Worm (Caenorhabditis elegans) whole organism, young adult: ENCODE measurements around the gene tag-335.

Source experiments
- B0035.1 ChIP-seq: sonication (generic microtip); optimal IDR thresholded peaks from 2 replicates; lab custom pipeline; 2016; ENCODE audit warnings: missing genetic modification characterization, mild to moderate bottlenecking, missing compliant biosample characterization, missing genotype, missing genetic modification reagents
- D2030.7 ChIP-seq: fragments of 200-800 bp; sonication (Bioruptor generic); IDR thresholded peaks from 2 replicates; pipeline ENCODE4 v1.3.6; 2022; ENCODE audit warnings: missing genetic modification reagents, missing genetic modification characterization, missing compliant biosample characterization
- F23B12.7 ChIP-seq: sonication (generic microtip); optimal IDR thresholded peaks from 2 replicates; lab custom pipeline; 2017; ENCODE audit warnings: missing genetic modification characterization, mild to moderate bottlenecking, missing compliant biosample characterization, antibody characterized with exemption, moderate library complexity; ENCODE audit not compliant: insufficient read depth
- F33H1.4 ChIP-seq: fragments of 200-800 bp; sonication (Bioruptor generic); IDR thresholded peaks from 2 replicates; pipeline ENCODE4 v1.3.6; 2022; ENCODE audit warnings: missing genetic modification reagents, missing genetic modification characterization, missing compliant biosample characterization
- F49E8.2 ChIP-seq: sonication (generic microtip); optimal IDR thresholded peaks from 3 replicates; lab custom pipeline; 2017; ENCODE audit warnings: missing genetic modification characterization, mild to moderate bottlenecking, missing compliant biosample characterization, antibody characterized with exemption, moderate library complexity; ENCODE audit not compliant: insufficient read depth
- F55B11.4 ChIP-seq: sonication (generic microtip); optimal IDR thresholded peaks from 2 replicates; lab custom pipeline; 2016; ENCODE audit warnings: missing compliant biosample characterization, missing genetic modification characterization, borderline replicate concordance; ENCODE audit not compliant: insufficient read depth
- K11D2.4 ChIP-seq: fragments of 200-800 bp; sonication (Bioruptor generic); IDR thresholded peaks from 2 replicates; pipeline ENCODE4 v1.3.6; 2022; ENCODE audit warnings: missing genetic modification reagents, missing genetic modification characterization, missing compliant biosample characterization
- Y53F4B.3 ChIP-seq: fragments of 200-800 bp; sonication (Bioruptor generic); IDR thresholded peaks from 2 replicates; pipeline ENCODE4 v1.3.6; 2022; ENCODE audit warnings: missing genetic modification reagents, missing genetic modification characterization, missing compliant biosample characterization
- aptf-3 ChIP-seq: fragments of 200-800 bp; sonication (Bioruptor generic); IDR thresholded peaks from 2 replicates; pipeline ENCODE4 v1.3.6; 2022; ENCODE audit warnings: missing genetic modification characterization, missing compliant biosample characterization
- attf-3 ChIP-seq: fragments of 200-800 bp; sonication (Bioruptor generic); conservative IDR thresholded peaks from 2 replicates; pipeline ENCODE4 v1.3.6; 2022; ENCODE audit warnings: missing genetic modification reagents, missing genetic modification characterization, missing compliant biosample characterization
- attf-5 ChIP-seq: fragments of 200-800 bp; sonication (Bioruptor generic); optimal IDR thresholded peaks from 2 replicates; lab custom pipeline; 2018; ENCODE audit warnings: mild to moderate bottlenecking, missing genetic modification characterization, missing compliant biosample characterization
- attf-6 ChIP-seq: fragments of 200-800 bp; sonication (Bioruptor generic); IDR thresholded peaks from 2 replicates; pipeline ENCODE4 v1.3.6; 2022; ENCODE audit warnings: missing genetic modification reagents, missing genetic modification characterization, missing compliant biosample characterization
- ceh-27 ChIP-seq: fragments of 200-800 bp; sonication (Bioruptor generic); optimal IDR thresholded peaks from 2 replicates; lab custom pipeline; 2018; ENCODE audit warnings: mild to moderate bottlenecking, missing genetic modification characterization, moderate library complexity, missing compliant biosample characterization
- ceh-40 ChIP-seq: fragments of 200-800 bp; sonication (Bioruptor generic); IDR thresholded peaks from 2 replicates; pipeline ENCODE4 v1.3.6; 2022; ENCODE audit warnings: missing genetic modification characterization, missing compliant biosample characterization
- dox-1 ChIP-seq: fragments of 200-800 bp; sonication (Bioruptor generic); IDR thresholded peaks from 2 replicates; pipeline ENCODE4 v1.3.6; 2022; ENCODE audit warnings: missing genetic modification reagents, missing genetic modification characterization, missing compliant biosample characterization
- efl-1 ChIP-seq: fragments of 150-350 bp; optimal IDR thresholded peaks from 2 replicates; lab custom pipeline; 2014; ENCODE audit warnings: missing biosample characterization, missing genetic modification reagents, missing genetic modification characterization
- egl-18 ChIP-seq: fragments of 200-800 bp; sonication (Bioruptor generic); IDR thresholded peaks from 2 replicates; pipeline ENCODE4 v1.3.6; 2022; ENCODE audit warnings: missing genetic modification reagents, missing genetic modification characterization, missing compliant biosample characterization
- egl-44 ChIP-seq: fragments of 200-800 bp; sonication (Bioruptor generic); IDR thresholded peaks from 2 replicates; pipeline ENCODE4 v1.3.6; 2022; ENCODE audit warnings: missing genetic modification reagents, missing genetic modification characterization, missing compliant biosample characterization
- hmg-1.2 ChIP-seq: fragments of 200-800 bp; sonication (Bioruptor generic); IDR thresholded peaks from 2 replicates; pipeline ENCODE4 v1.3.6; 2022; ENCODE audit warnings: missing genetic modification reagents, missing genetic modification characterization, missing compliant biosample characterization
- lag-1 ChIP-seq: fragments of 200-800 bp; sonication (Bioruptor generic); IDR thresholded peaks from 2 replicates; pipeline ENCODE4 v1.3.6; 2022; ENCODE audit warnings: missing genetic modification reagents, missing genetic modification characterization, missing compliant biosample characterization
- lin-35 ChIP-seq, 3 experiments: fragments of 150-350 bp in 2 of 3; sonication (generic microtip) in 1 of 3; optimal IDR thresholded peaks; 2 replicates each; lab custom pipeline; 2014 to 2018; ENCODE audit warnings: missing biosample characterization in 3 of 3, missing genetic modification characterization in 3 of 3, missing genetic modification reagents in 3 of 3
- lin-40 ChIP-seq: sonication (generic microtip); optimal IDR thresholded peaks from 2 replicates; lab custom pipeline; 2016; ENCODE audit warnings: missing genetic modification characterization, mild to moderate bottlenecking, missing compliant biosample characterization, missing genotype, missing genetic modification reagents
- lsl-1 ChIP-seq: fragments of 200-800 bp; sonication (Bioruptor generic); optimal IDR thresholded peaks from 2 replicates; lab custom pipeline; 2018; ENCODE audit warnings: mild to moderate bottlenecking, missing genetic modification characterization, moderate library complexity, missing compliant biosample characterization
- lsy-27 ChIP-seq: sonication (generic microtip); optimal IDR thresholded peaks from 2 replicates; lab custom pipeline; 2017; ENCODE audit warnings: missing genetic modification characterization, mild to moderate bottlenecking, missing compliant biosample characterization, antibody characterized with exemption, missing genotype, borderline replicate concordance; ENCODE audit not compliant: insufficient read depth
- mxl-1 ChIP-seq: sonication (generic microtip); optimal IDR thresholded peaks from 2 replicates; lab custom pipeline; 2016; ENCODE audit warnings: missing genetic modification characterization, missing compliant biosample characterization
- nhr-179 ChIP-seq: sonication (generic microtip); optimal IDR thresholded peaks from 2 replicates; lab custom pipeline; 2016; ENCODE audit warnings: mild to moderate bottlenecking, missing genetic modification characterization, missing compliant biosample characterization
- nhr-80 ChIP-seq: sonication (generic microtip); optimal IDR thresholded peaks from 2 replicates; lab custom pipeline; 2016; ENCODE audit warnings: missing genetic modification characterization, missing compliant biosample characterization
- rec-8 ChIP-seq, 2 experiments: sonication (generic microtip); optimal IDR thresholded peaks; 2 replicates each; lab custom pipeline; 2016; ENCODE audit warnings: mild to moderate bottlenecking in 2 of 2, missing genetic modification characterization in 2 of 2, missing genetic modification reagents in 2 of 2, missing genotype in 2 of 2, missing biosample characterization in 1 of 2, missing compliant biosample characterization in 1 of 2, moderate library complexity in 1 of 2
- snpc-3.4 ChIP-seq: sonication (generic microtip); optimal IDR thresholded peaks from 2 replicates; lab custom pipeline; 2017; ENCODE audit warnings: missing genetic modification characterization, mild to moderate bottlenecking, missing compliant biosample characterization, antibody characterized with exemption, moderate library complexity, missing genotype, missing genetic modification reagents
- snpc-4 ChIP-seq, 5 experiments: fragments of 150-350 bp in 1 of 5; sonication (generic microtip) in 4 of 5; optimal IDR thresholded peaks; 2 replicates each; lab custom pipeline; 2014 to 2018; ENCODE audit warnings: missing genetic modification characterization in 5 of 5, missing biosample characterization in 3 of 5, antibody characterized with exemption in 2 of 5, mild to moderate bottlenecking in 2 of 5, missing compliant biosample characterization in 2 of 5, missing genotype in 2 of 5, moderate library complexity in 2 of 5, missing genetic modification reagents in 1 of 5
- somi-1 ChIP-seq: fragments of 200-800 bp; sonication (Bioruptor generic); optimal IDR thresholded peaks from 2 replicates; lab custom pipeline; 2018; ENCODE audit warnings: mild to moderate bottlenecking, missing genetic modification characterization, missing compliant biosample characterization
- tlf-1 ChIP-seq: fragments of 200-800 bp; sonication (Bioruptor generic); optimal IDR thresholded peaks from 2 replicates; lab custom pipeline; 2018; ENCODE audit warnings: mild to moderate bottlenecking, missing genetic modification characterization, missing compliant biosample characterization
- ztf-18 ChIP-seq: sonication (generic microtip); optimal IDR thresholded peaks from 2 replicates; lab custom pipeline; 2016; ENCODE audit warnings: missing genotype, mild to moderate bottlenecking, missing genetic modification characterization, missing compliant biosample characterization

Gene tag-335

ce11 chrIV:12268272-12269045 is 9.9 kb downstream of the tag-335 start, which contains the start of the genes ppm-1.H and rpl-34:
Gene ppm-1.H (minus strand): TSS chrIV:12268322.
Gene rpl-34 (plus strand): TSS chrIV:12268995.
- no peak for TF ChIP-seq dox-1
- TF ChIP-seq attf-5 (GFP tag; lab: Kevin White, UChicago): peak; percentile 43
- 0 out of 2 replicates have a peak, but pooled peaks have one; percentile 18 for TF ChIP-seq K11D2.4
- TF ChIP-seq lsl-1 (GFP tag; lab: Kevin White, UChicago): peak; percentile 76
- peak in 1 of 3 experiments; percentile 46 for TF ChIP-seq lin-35 (GFP tag; optimal IDR thresholded peaks at IDR 0.05; lab: Kevin White, UChicago)
- TF ChIP-seq efl-1 (GFP tag; lab: Kevin White, UChicago): peak; percentile 39
- TF ChIP-seq snpc-3.4 (tag; lab: Kevin White, UChicago): peak; percentile 59
- TF ChIP-seq ceh-27 (GFP tag; lab: Kevin White, UChicago): peak; percentile 8
- peak; percentile 8 for TF ChIP-seq F49E8.2 (tag; lab: Kevin White, UChicago)
- TF ChIP-seq nhr-80: no peak
- TF ChIP-seq rec-8 (tag; optimal IDR thresholded peaks at IDR 0.05; lab: Kevin White, UChicago): no peak
- TF ChIP-seq hmg-1.2 (GFP tag; lab: Robert Waterston, UW): peak; percentile 10; the same call in 1 of the 2 replicates
- TF ChIP-seq F23B12.7 (tag; lab: Kevin White, UChicago): peak; percentile 64
- peak; percentile 74 for TF ChIP-seq F33H1.4
- TF ChIP-seq snpc-4 (GFP tag; optimal IDR thresholded peaks at IDR 0.05; lab: Kevin White, UChicago): no peak
- peak in 3 of 4 experiments; percentile 7 to 48 (median 29) for TF ChIP-seq snpc-4 (tag; optimal IDR thresholded peaks at IDR 0.05; lab: Kevin White, UChicago)
- TF ChIP-seq attf-3 (GFP tag; lab: Robert Waterston, UW): peak; percentile 40; the same call in 1 of the 2 replicates
- TF ChIP-seq, all 124 proteins: peak for 13

ce11 chrIV:12265877-12266276 is 12.5 kb downstream of the tag-335 start:
- TF ChIP-seq egl-44 (GFP tag; lab: Robert Waterston, UW): no peak
- TF ChIP-seq somi-1: no peak
- TF ChIP-seq F49E8.2 (tag; lab: Kevin White, UChicago): no peak
- no peak for TF ChIP-seq ceh-40 (GFP tag; lab: Robert Waterston, UW)
- TF ChIP-seq B0035.1: no peak
- no peak for TF ChIP-seq ztf-18 (tag; lab: Kevin White, UChicago)
- no peak for TF ChIP-seq lag-1 (GFP tag; lab: Robert Waterston, UW)
- TF ChIP-seq Y53F4B.3: no peak
- TF ChIP-seq snpc-4 (GFP tag; optimal IDR thresholded peaks at IDR 0.05; lab: Kevin White, UChicago): no peak
- TF ChIP-seq snpc-4 (tag; optimal IDR thresholded peaks at IDR 0.05; lab: Kevin White, UChicago): no peak
- TF ChIP-seq aptf-3 (GFP tag; lab: Robert Waterston, UW): no peak
- no peak for TF ChIP-seq lsy-27 (tag; lab: Kevin White, UChicago)
- no peak for TF ChIP-seq F55B11.4 (tag; lab: Kevin White, UChicago)
- TF ChIP-seq lin-35 (GFP tag; optimal IDR thresholded peaks at IDR 0.05; lab: Kevin White, UChicago): no peak
- TF ChIP-seq nhr-179: no peak
- TF ChIP-seq attf-6 (GFP tag; lab: Robert Waterston, UW): no peak
- TF ChIP-seq D2030.7 (GFP tag; lab: Robert Waterston, UW): no peak
- TF ChIP-seq lin-40 (tag; lab: Kevin White, UChicago): no peak
- no peak for TF ChIP-seq tlf-1 (GFP tag; lab: Kevin White, UChicago)
- no peak for TF ChIP-seq egl-18 (GFP tag; lab: Robert Waterston, UW)
- no peak for TF ChIP-seq mxl-1 (tag; lab: Kevin White, UChicago)
